Fruit fly (Drosophila melanogaster) whole organism, embryonic: Measurements from ENCODE around the gene Ppat-Dpck.

Source experiments
- BEAF-32 ChIP-seq: fragments of 200-800 bp; sonication (Bioruptor generic); optimal IDR thresholded peaks from 3 replicates; lab custom pipeline; 2017; ENCODE audit warnings: missing biosample characterization, missing genetic modification characterization, mild to moderate bottlenecking, moderate library complexity, missing genetic modification reagents
- CG10147 ChIP-seq: fragments of 200-800 bp; sonication (Bioruptor generic); optimal IDR thresholded peaks from 2 replicates; lab custom pipeline; 2019; ENCODE audit warnings: missing biosample characterization, mild to moderate bottlenecking, missing genetic modification characterization, moderate library complexity
- CG11093 ChIP-seq: fragments of 200-800 bp; sonication (Bioruptor generic); IDR thresholded peaks from 3 replicates; pipeline ENCODE4 v1.3.6; 2022; ENCODE audit warnings: missing biosample characterization, missing genetic modification characterization
- CG11398 ChIP-seq: fragments of 200-800 bp; sonication (Bioruptor generic); optimal IDR thresholded peaks from 2 replicates; lab custom pipeline; 2016; ENCODE audit warnings: missing biosample characterization, missing genetic modification characterization
- CG12769 ChIP-seq: fragments of 200-800 bp; sonication (Bioruptor generic); optimal IDR thresholded peaks from 2 replicates; lab custom pipeline; 2019; ENCODE audit warnings: missing biosample characterization, mild to moderate bottlenecking, missing genetic modification characterization, moderate library complexity
- CG13287 ChIP-seq: fragments of 200-800 bp; sonication (Bioruptor generic); IDR thresholded peaks from 2 replicates; pipeline ENCODE4 v1.3.6; 2022; ENCODE audit warnings: missing biosample characterization, missing genetic modification characterization; ENCODE audit not compliant: partially characterized antibody
- CG13424 ChIP-seq: fragments of 200-800 bp; sonication (Bioruptor generic); optimal IDR thresholded peaks from 2 replicates; lab custom pipeline; 2019; ENCODE audit warnings: missing biosample characterization, mild to moderate bottlenecking, missing genetic modification characterization, moderate library complexity
- CG14965 ChIP-seq: fragments of 200-800 bp; sonication (Bioruptor generic); optimal IDR thresholded peaks from 2 replicates; lab custom pipeline; 2016; ENCODE audit warnings: missing biosample characterization, missing genetic modification characterization, borderline replicate concordance
- CG15514 ChIP-seq: fragments of 200-800 bp; sonication (Bioruptor generic); optimal IDR thresholded peaks from 3 replicates; lab custom pipeline; 2017; ENCODE audit warnings: missing biosample characterization, missing genetic modification characterization, mild to moderate bottlenecking, moderate library complexity, missing genetic modification reagents
- CG1603 ChIP-seq: fragments of 200-800 bp; sonication (Bioruptor generic); optimal IDR thresholded peaks from 2 replicates; lab custom pipeline; 2019; ENCODE audit warnings: missing biosample characterization, mild to moderate bottlenecking, missing genetic modification characterization, moderate library complexity
- CG16863 ChIP-seq: fragments of 200-800 bp; sonication (Bioruptor generic); optimal IDR thresholded peaks from 3 replicates; lab custom pipeline; 2016; ENCODE audit warnings: missing biosample characterization, missing genetic modification characterization
- CG18011 ChIP-seq: fragments of 200-800 bp; sonication (Bioruptor generic); optimal IDR thresholded peaks from 2 replicates; lab custom pipeline; 2017; ENCODE audit warnings: missing biosample characterization, missing genetic modification characterization, mild to moderate bottlenecking, moderate library complexity, missing genotype
- CG18262 ChIP-seq: fragments of 200-800 bp; optimal IDR thresholded peaks from 3 replicates; lab custom pipeline; 2019; ENCODE audit warnings: missing biosample characterization, mild to moderate bottlenecking, missing genetic modification characterization, moderate library complexity
- CG2712 ChIP-seq: fragments of 200-800 bp; optimal IDR thresholded peaks from 3 replicates; lab custom pipeline; 2019; ENCODE audit warnings: missing biosample characterization, mild to moderate bottlenecking, missing genetic modification characterization, moderate library complexity
- CG2889 ChIP-seq: fragments of 200-800 bp; sonication (Bioruptor generic); IDR thresholded peaks from 3 replicates; pipeline ENCODE4 v1.3.6; 2022; ENCODE audit warnings: missing biosample characterization, missing genetic modification characterization
- CG34376 ChIP-seq: fragments of 200-800 bp; sonication (Bioruptor generic); optimal IDR thresholded peaks from 2 replicates; lab custom pipeline; 2018; ENCODE audit warnings: missing biosample characterization, mild to moderate bottlenecking, missing genetic modification characterization
- CG34422 ChIP-seq: fragments of 200-800 bp; sonication (Bioruptor generic); IDR thresholded peaks from 3 replicates; pipeline ENCODE4 v1.3.6; 2022; ENCODE audit warnings: missing biosample characterization, missing genetic modification characterization
- CG42726 ChIP-seq: fragments of 200-800 bp; sonication (Bioruptor generic); IDR thresholded peaks from 2 replicates; pipeline ENCODE4 v1.3.6; 2022; ENCODE audit warnings: missing biosample characterization, missing genetic modification characterization; ENCODE audit not compliant: partially characterized antibody
- CG4282 ChIP-seq: fragments of 200-800 bp; sonication (Bioruptor generic); optimal IDR thresholded peaks from 2 replicates; lab custom pipeline; 2016; ENCODE audit warnings: missing biosample characterization, missing genetic modification characterization
- CG7271 ChIP-seq: fragments of 200-800 bp; sonication (Bioruptor generic); optimal IDR thresholded peaks from 2 replicates; lab custom pipeline; 2018; ENCODE audit warnings: missing biosample characterization, mild to moderate bottlenecking, missing genetic modification characterization, moderate library complexity
- CG7786 ChIP-seq: fragments of 200-800 bp; sonication (Bioruptor generic); optimal IDR thresholded peaks from 2 replicates; lab custom pipeline; 2016; ENCODE audit warnings: missing biosample characterization, missing genetic modification characterization
- CG8089 ChIP-seq: fragments of 200-800 bp; sonication (Bioruptor generic); optimal IDR thresholded peaks from 3 replicates; lab custom pipeline; 2016; ENCODE audit warnings: missing biosample characterization, missing genetic modification characterization
- CG9876 ChIP-seq: fragments of 200-800 bp; sonication (Bioruptor generic); optimal IDR thresholded peaks from 2 replicates; lab custom pipeline; 2016; ENCODE audit warnings: missing biosample characterization, missing genetic modification characterization
- Dbx ChIP-seq: fragments of 200-800 bp; sonication (Bioruptor generic); IDR thresholded peaks from 3 replicates; pipeline ENCODE4 v1.3.6; 2022; ENCODE audit warnings: missing biosample characterization, missing genetic modification characterization
- Dip3 ChIP-seq: fragments of 200-800 bp; sonication (Bioruptor generic); optimal IDR thresholded peaks from 3 replicates; lab custom pipeline; 2016; ENCODE audit warnings: missing biosample characterization, missing genetic modification characterization
- E2f2 ChIP-seq: fragments of 200-800 bp; sonication (Bioruptor generic); IDR thresholded peaks from 2 replicates; pipeline ENCODE4 v1.3.6; 2022; ENCODE audit warnings: missing biosample characterization, missing genetic modification characterization
- Gsc ChIP-seq: fragments of 200-800 bp; sonication (Bioruptor generic); IDR thresholded peaks from 2 replicates; pipeline ENCODE4 v1.3.6; 2022; ENCODE audit warnings: missing biosample characterization, missing genetic modification characterization
- Hey ChIP-seq: fragments of 200-800 bp; sonication (Bioruptor generic); optimal IDR thresholded peaks from 3 replicates; lab custom pipeline; 2018; ENCODE audit warnings: missing biosample characterization, mild to moderate bottlenecking, missing genetic modification characterization
- HmgZ ChIP-seq: fragments of 200-800 bp; sonication (Bioruptor generic); optimal IDR thresholded peaks from 2 replicates; lab custom pipeline; 2018; ENCODE audit warnings: missing biosample characterization, mild to moderate bottlenecking, missing genetic modification characterization
- Myb ChIP-seq: fragments of 200-800 bp; sonication (Bioruptor generic); optimal IDR thresholded peaks from 2 replicates; lab custom pipeline; 2016; ENCODE audit warnings: missing biosample characterization, missing genetic modification characterization
- Pdp1 ChIP-seq, 2 experiments: fragments of 200-800 bp; sonication (Bioruptor generic); optimal IDR thresholded peaks; 3 replicates each; lab custom pipeline; 2016; ENCODE audit warnings: missing biosample characterization in 2 of 2, missing genetic modification characterization in 2 of 2, mild to moderate bottlenecking in 1 of 2, moderate library complexity in 1 of 2
- Sry-δ ChIP-seq: fragments of 200-800 bp; sonication (Bioruptor generic); optimal IDR thresholded peaks from 2 replicates; lab custom pipeline; 2016; ENCODE audit warnings: missing biosample characterization, missing genetic modification characterization
- bab2 ChIP-seq: fragments of 200-800 bp; sonication (Bioruptor generic); optimal IDR thresholded peaks from 2 replicates; lab custom pipeline; 2016; ENCODE audit warnings: missing biosample characterization, missing genetic modification characterization
- bigmax ChIP-seq: fragments of 200-800 bp; sonication (Bioruptor generic); optimal IDR thresholded peaks from 2 replicates; lab custom pipeline; 2018; ENCODE audit warnings: missing biosample characterization, mild to moderate bottlenecking, missing genetic modification characterization
- chinmo ChIP-seq: fragments of 200-800 bp; sonication (Bioruptor generic); IDR thresholded peaks from 4 replicates; pipeline ENCODE4 v1.3.6; 2022; ENCODE audit warnings: missing biosample characterization, missing genetic modification characterization; ENCODE audit not compliant: partially characterized antibody
- gsb ChIP-seq: fragments of 200-800 bp; sonication (Bioruptor generic); IDR thresholded peaks from 2 replicates; pipeline ENCODE4 v1.3.6; 2022; ENCODE audit warnings: missing biosample characterization, missing genetic modification characterization
- gsb-n ChIP-seq: fragments of 200-800 bp; sonication (Bioruptor generic); optimal IDR thresholded peaks from 3 replicates; lab custom pipeline; 2018; ENCODE audit warnings: missing biosample characterization, mild to moderate bottlenecking, missing genetic modification characterization
- gt ChIP-seq: fragments of 200-800 bp; sonication (Bioruptor generic); IDR thresholded peaks from 2 replicates; pipeline ENCODE4 v1.3.6; 2022; ENCODE audit warnings: missing biosample characterization, missing genetic modification characterization
- klu ChIP-seq: fragments of 200-800 bp; sonication (Bioruptor generic); IDR thresholded peaks from 2 replicates; pipeline ENCODE4 v1.3.6; 2022; ENCODE audit warnings: missing biosample characterization, missing genetic modification characterization
- kni ChIP-seq: fragments of 200-800 bp; sonication (Bioruptor generic); optimal IDR thresholded peaks from 3 replicates; lab custom pipeline; 2017; ENCODE audit warnings: mild to moderate bottlenecking, missing biosample characterization, missing genetic modification reagents, missing genetic modification characterization
- knrl ChIP-seq: fragments of 200-800 bp; sonication (Bioruptor generic); IDR thresholded peaks from 3 replicates; pipeline ENCODE4 v1.3.6; 2022; ENCODE audit warnings: missing biosample characterization, missing genetic modification characterization; ENCODE audit not compliant: partially characterized antibody
- nmo ChIP-seq: fragments of 200-800 bp; sonication (Bioruptor generic); optimal IDR thresholded peaks from 2 replicates; lab custom pipeline; 2018; ENCODE audit warnings: missing biosample characterization, mild to moderate bottlenecking, missing genetic modification characterization, moderate library complexity
- otp ChIP-seq: fragments of 200-800 bp; sonication (Bioruptor generic); IDR thresholded peaks from 3 replicates; pipeline ENCODE4, ENCODE4 v1.3.6; 2022; ENCODE audit warnings: missing biosample characterization, missing genetic modification characterization
- p53 ChIP-seq: fragments of 200-800 bp; sonication (Bioruptor generic); optimal IDR thresholded peaks from 2 replicates; lab custom pipeline; 2016; ENCODE audit warnings: missing biosample characterization, missing genetic modification characterization
- phol ChIP-seq: fragments of 200-800 bp; sonication (Bioruptor generic); optimal IDR thresholded peaks from 3 replicates; lab custom pipeline; 2018; ENCODE audit warnings: missing biosample characterization, mild to moderate bottlenecking, missing genetic modification characterization, moderate library complexity
- pzg ChIP-seq: fragments of 200-800 bp; sonication (Bioruptor generic); optimal IDR thresholded peaks from 3 replicates; lab custom pipeline; 2018; ENCODE audit warnings: missing biosample characterization, mild to moderate bottlenecking, missing genetic modification characterization, moderate library complexity
- sd ChIP-seq: fragments of 200-800 bp; sonication (Bioruptor generic); optimal IDR thresholded peaks from 3 replicates; lab custom pipeline; 2018; ENCODE audit warnings: missing biosample characterization, mild to moderate bottlenecking, missing genetic modification characterization, moderate library complexity
- sna ChIP-seq: fragments of 200-800 bp; sonication (Bioruptor generic); IDR thresholded peaks from 2 replicates; pipeline ENCODE4 v1.3.6; 2022; ENCODE audit warnings: missing biosample characterization, missing genetic modification characterization; ENCODE audit not compliant: partially characterized antibody
- sqz ChIP-seq: fragments of 200-800 bp; sonication (Bioruptor generic); optimal IDR thresholded peaks from 3 replicates; lab custom pipeline; 2018; ENCODE audit warnings: missing biosample characterization, mild to moderate bottlenecking, missing genetic modification characterization
- zfh1 ChIP-seq: fragments of 200-800 bp; sonication (Bioruptor generic); IDR thresholded peaks from 3 replicates; pipeline ENCODE4 v1.3.6; 2022; ENCODE audit warnings: missing biosample characterization, missing genetic modification characterization

Ppat-Dpck gene

dm6 chr3L:5793967-5794366, 25.4 kb upstream of the Ppat-Dpck start, which contains the start of gene Bre1 (continued):
- TF ChIP-seq bab2 (GFP tag; lab: Kevin White, UChicago), result no peak
- no peak for TF ChIP-seq bigmax (GFP tag; lab: Kevin White, UChicago)
- TF ChIP-seq knrl (GFP tag; lab: Robert Waterston, UW), result peak; percentile 75
- TF ChIP-seq sqz (GFP tag; lab: Kevin White, UChicago), result no peak
- peak; percentile 75 for TF ChIP-seq CG1603 (tag; lab: Kevin White, UChicago)
- peak; percentile 87 for TF ChIP-seq CG13287 (GFP tag; lab: Robert Waterston, UW)
- TF ChIP-seq Dbx, result 0 out of 3 replicates have a peak, but pooled peaks have one; percentile 15
- peak in 1 of 2 experiments; percentile 43 for TF ChIP-seq Pdp1 (GFP tag; optimal IDR thresholded peaks at IDR 0.05; lab: Kevin White, UChicago)
- no peak for TF ChIP-seq CG18262 (tag; lab: Kevin White, UChicago)
- TF ChIP-seq chinmo (GFP tag; lab: Robert Waterston, UW), result 0 out of 4 replicates have a peak, but pooled peaks have one; percentile 73
- TF ChIP-seq CG10147 (GFP tag; lab: Kevin White, UChicago), result peak; percentile 15
- TF ChIP-seq CG7786 (GFP tag; lab: Kevin White, UChicago), result no peak
- TF ChIP-seq CG42726 (GFP tag; lab: Robert Waterston, UW), result peak; percentile 34; the same call in 1 of the 2 replicates
- TF ChIP-seq Sry-δ (GFP tag; lab: Kevin White, UChicago), result peak; percentile 82
- peak; percentile 55 for TF ChIP-seq nmo (GFP tag; lab: Kevin White, UChicago)
- no peak for TF ChIP-seq Hey (tag; lab: Kevin White, UChicago)
- no peak for TF ChIP-seq CG14965 (GFP tag; lab: Kevin White, UChicago)
- no peak for TF ChIP-seq CG34376 (GFP tag; lab: Kevin White, UChicago)
- TF ChIP-seq E2f2 (GFP tag; lab: Robert Waterston, UW), result peak; percentile 97
- TF ChIP-seq CG15514 (GFP tag; lab: Kevin White, UChicago), result peak; percentile 67
- peak; percentile 63 for TF ChIP-seq HmgZ (tag; lab: Kevin White, UChicago)
- no peak for TF ChIP-seq gt (GFP tag; lab: Robert Waterston, UW)
- TF ChIP-seq CG2889 (GFP tag; lab: Robert Waterston, UW), result no peak
- TF ChIP-seq CG13424, result no peak
- TF ChIP-seq CG34422, result peak; percentile 33; the same call in 1 of the 3 replicates
- peak; percentile 29 for TF ChIP-seq CG2712
- TF ChIP-seq klu (GFP tag; lab: Robert Waterston, UW), result peak; percentile 51; the same call in 1 of the 2 replicates
- no peak for TF ChIP-seq zfh1
- peak; percentile 76; the same call in 1 of the 2 replicates for TF ChIP-seq sna (GFP tag; lab: Robert Waterston, UW)
- no peak for TF ChIP-seq gsb-n
- no peak for TF ChIP-seq Gsc
- no peak for TF ChIP-seq Dip3
- no peak for TF ChIP-seq CG8089 (GFP tag; lab: Kevin White, UChicago)
- TF ChIP-seq pzg (GFP tag; lab: Kevin White, UChicago), result peak; percentile 98
- TF ChIP-seq CG9876 (GFP tag; lab: Kevin White, UChicago), result no peak
- TF ChIP-seq phol (tag; lab: Kevin White, UChicago), result peak; percentile 72
- TF ChIP-seq kni (GFP tag; lab: Kevin White, UChicago), result no peak
- no peak for TF ChIP-seq CG11093 (GFP tag; lab: Robert Waterston, UW)
- TF ChIP-seq CG4282 (GFP tag; lab: Kevin White, UChicago), result no peak
- no peak for TF ChIP-seq CG18011 (GFP tag; lab: Kevin White, UChicago)
- TF ChIP-seq BEAF-32 (GFP tag; lab: Kevin White, UChicago), result peak; percentile 84
- TF ChIP-seq sd, result peak; percentile 87
- TF ChIP-seq CG11398, result no peak
- no peak for TF ChIP-seq CG12769 (tag; lab: Kevin White, UChicago)
- TF ChIP-seq otp (GFP tag; lab: Robert Waterston, UW), result no peak
- no peak for TF ChIP-seq CG7271
- TF ChIP-seq CG16863, result no peak
- TF ChIP-seq Myb (GFP tag; lab: Kevin White, UChicago), result peak; percentile 31
- peak; percentile 8 for TF ChIP-seq p53
- TF ChIP-seq gsb (GFP tag; lab: Robert Waterston, UW), result no peak
